Fruit fly (Drosophila melanogaster) whole organism, embryonic: ENCODE measurements around the gene ea.

Experiments
- Atf6 ChIP-seq: fragments of 200-800 bp; sonication (Bioruptor generic); IDR thresholded peaks from 2 replicates; pipeline ENCODE4 v1.3.6; 2022; ENCODE audit warnings: missing biosample characterization, missing genetic modification characterization
- CG10654 ChIP-seq: fragments of 200-800 bp; sonication (Bioruptor generic); optimal IDR thresholded peaks from 2 replicates; lab custom pipeline; 2016; ENCODE audit warnings: missing biosample characterization, missing genetic modification characterization
- CG11247 ChIP-seq: fragments of 200-800 bp; sonication (Bioruptor generic); IDR thresholded peaks from 2 replicates; pipeline ENCODE4 v1.3.6; 2022; ENCODE audit warnings: missing biosample characterization, missing genetic modification characterization
- CG12659 ChIP-seq: fragments of 200-800 bp; sonication (Bioruptor generic); optimal IDR thresholded peaks from 3 replicates; lab custom pipeline; 2017; ENCODE audit warnings: mild to moderate bottlenecking, missing biosample characterization, missing genetic modification reagents, missing genetic modification characterization
- CG12769 ChIP-seq: fragments of 200-800 bp; sonication (Bioruptor generic); optimal IDR thresholded peaks from 2 replicates; lab custom pipeline; 2019; ENCODE audit warnings: missing biosample characterization, mild to moderate bottlenecking, missing genetic modification characterization, moderate library complexity
- CG13296 ChIP-seq: fragments of 200-800 bp; sonication (Bioruptor generic); optimal IDR thresholded peaks from 3 replicates; lab custom pipeline; 2018; ENCODE audit warnings: missing biosample characterization, mild to moderate bottlenecking, missing genetic modification characterization
- CG13894 ChIP-seq: fragments of 200-800 bp; sonication (Bioruptor generic); optimal IDR thresholded peaks from 3 replicates; lab custom pipeline; 2018; ENCODE audit warnings: missing biosample characterization, mild to moderate bottlenecking, missing genetic modification characterization, moderate library complexity
- CG17829 ChIP-seq: fragments of 200-800 bp; optimal IDR thresholded peaks from 2 replicates; lab custom pipeline; 2019; ENCODE audit warnings: missing biosample characterization, mild to moderate bottlenecking, missing genetic modification characterization, moderate library complexity
- CG18011 ChIP-seq: fragments of 200-800 bp; sonication (Bioruptor generic); optimal IDR thresholded peaks from 2 replicates; lab custom pipeline; 2017; ENCODE audit warnings: missing biosample characterization, missing genetic modification characterization, mild to moderate bottlenecking, moderate library complexity, missing genotype
- CG32532 ChIP-seq: fragments of 200-800 bp; sonication (Bioruptor generic); IDR thresholded peaks from 2 replicates; pipeline ENCODE4 v1.3.6; 2022; ENCODE audit warnings: missing biosample characterization, missing genetic modification characterization
- CG3995 ChIP-seq: fragments of 200-800 bp; sonication (Bioruptor generic); optimal IDR thresholded peaks from 3 replicates; lab custom pipeline; 2016; ENCODE audit warnings: missing biosample characterization, missing genetic modification characterization
- CG4617 ChIP-seq: fragments of 200-800 bp; sonication (Bioruptor generic); optimal IDR thresholded peaks from 3 replicates; lab custom pipeline; 2016; ENCODE audit warnings: missing biosample characterization, missing genetic modification characterization, borderline replicate concordance
- CG4730 ChIP-seq: fragments of 200-800 bp; sonication (Bioruptor generic); IDR thresholded peaks from 2 replicates; pipeline ENCODE4 v1.3.6; 2022; ENCODE audit warnings: missing biosample characterization, missing genetic modification characterization
- CG7963 ChIP-seq: fragments of 200-800 bp; sonication (Bioruptor generic); IDR thresholded peaks from 3 replicates; pipeline ENCODE4 v1.3.6; 2022; ENCODE audit warnings: missing biosample characterization, missing genetic modification characterization; ENCODE audit not compliant: partially characterized antibody
- CG8478 ChIP-seq: fragments of >200 bp; optimal IDR thresholded peaks from 2 replicates; lab custom pipeline; 2018
- CG8924 ChIP-seq: fragments of 200-800 bp; optimal IDR thresholded peaks from 3 replicates; lab custom pipeline; 2019; ENCODE audit warnings: missing biosample characterization, mild to moderate bottlenecking, missing genetic modification characterization, moderate library complexity
- Dad ChIP-seq: fragments of 200-800 bp; sonication (Bioruptor generic); optimal IDR thresholded peaks from 3 replicates; lab custom pipeline; 2016; ENCODE audit warnings: missing biosample characterization, missing genetic modification characterization
- Elba2 ChIP-seq: fragments of 200-800 bp; sonication (Bioruptor generic); optimal IDR thresholded peaks from 3 replicates; lab custom pipeline; 2016; ENCODE audit warnings: missing biosample characterization, missing genetic modification characterization
- Ets65A ChIP-seq: fragments of 200-800 bp; sonication (Bioruptor generic); peaks from one replicate; lab custom pipeline; 2016; ENCODE audit warnings: missing biosample characterization, missing genetic modification characterization
- HmgZ ChIP-seq: fragments of 200-800 bp; sonication (Bioruptor generic); optimal IDR thresholded peaks from 2 replicates; lab custom pipeline; 2018; ENCODE audit warnings: missing biosample characterization, mild to moderate bottlenecking, missing genetic modification characterization
- Hmr ChIP-seq: fragments of 200-800 bp; sonication (Bioruptor generic); optimal IDR thresholded peaks from 3 replicates; lab custom pipeline; 2017; ENCODE audit warnings: mild to moderate bottlenecking, missing biosample characterization, missing genetic modification reagents, missing genetic modification characterization
- Lhr ChIP-seq: fragments of 200-800 bp; sonication (Bioruptor generic); optimal IDR thresholded peaks from 3 replicates; lab custom pipeline; 2017; ENCODE audit warnings: mild to moderate bottlenecking, missing biosample characterization, missing genetic modification reagents, missing genetic modification characterization
- Med ChIP-seq: fragments of 200-800 bp; sonication (Bioruptor generic); peaks from one replicate; lab custom pipeline; 2016; ENCODE audit warnings: missing biosample characterization, missing genetic modification characterization, mild to moderate bottlenecking, inconsistent platforms, moderate library complexity
- Mrtf ChIP-seq: fragments of 200-800 bp; sonication (Bioruptor generic); IDR thresholded peaks from 3 replicates; pipeline ENCODE4 v1.3.6; 2022; ENCODE audit warnings: missing biosample characterization, missing genetic modification characterization
- Myb ChIP-seq: fragments of 200-800 bp; sonication (Bioruptor generic); optimal IDR thresholded peaks from 2 replicates; lab custom pipeline; 2016; ENCODE audit warnings: missing biosample characterization, missing genetic modification characterization
- NFAT ChIP-seq: fragments of 200-800 bp; sonication (Bioruptor generic); IDR thresholded peaks from 2 replicates; pipeline ENCODE4 v1.3.6; 2022; ENCODE audit warnings: missing biosample characterization, missing genetic modification characterization
- PHDP ChIP-seq: fragments of 200-800 bp; sonication (Bioruptor generic); optimal IDR thresholded peaks from 3 replicates; lab custom pipeline; 2018; ENCODE audit warnings: missing biosample characterization, mild to moderate bottlenecking, missing genetic modification characterization, moderate library complexity
- Sin3A ChIP-seq: fragments of >200 bp; optimal IDR thresholded peaks from 2 replicates; lab custom pipeline; 2018
- Taf1 ChIP-seq: fragments of 200-800 bp; sonication (Bioruptor generic); IDR thresholded peaks from 2 replicates; pipeline ENCODE4 v1.3.6; 2022; ENCODE audit warnings: missing biosample characterization, missing genetic modification characterization
- Vsx1 ChIP-seq: fragments of 200-800 bp; sonication (Bioruptor generic); optimal IDR thresholded peaks from 2 replicates; lab custom pipeline; 2017; ENCODE audit warnings: missing biosample characterization, mild to moderate bottlenecking, missing genetic modification characterization, missing genetic modification reagents
- Xbp1 ChIP-seq: fragments of 200-800 bp; sonication (Bioruptor generic); optimal IDR thresholded peaks from 3 replicates; lab custom pipeline; 2016; ENCODE audit warnings: missing biosample characterization, mild to moderate bottlenecking, missing genetic modification characterization
- YL-1 ChIP-seq: fragments of 200-800 bp; sonication (Bioruptor generic); optimal IDR thresholded peaks from 3 replicates; lab custom pipeline; 2017; ENCODE audit warnings: missing biosample characterization, mild to moderate bottlenecking, missing genetic modification characterization
- bbx ChIP-seq: fragments of 200-800 bp; sonication (Bioruptor generic); IDR thresholded peaks from 2 replicates; pipeline ENCODE4 v1.3.6; 2022; ENCODE audit warnings: missing biosample characterization, missing genetic modification characterization; ENCODE audit not compliant: partially characterized antibody
- bsh ChIP-seq, 2 experiments: fragments of 200-800 bp; sonication (Bioruptor generic); optimal IDR thresholded peaks; 2 replicates each; lab custom pipeline; 2017 to 2018; ENCODE audit warnings: mild to moderate bottlenecking in 2 of 2, missing biosample characterization in 2 of 2, missing genetic modification characterization in 2 of 2, moderate library complexity in 1 of 2
- btn ChIP-seq: fragments of 200-800 bp; sonication (Bioruptor generic); optimal IDR thresholded peaks from 2 replicates; lab custom pipeline; 2016; ENCODE audit warnings: missing biosample characterization, missing genetic modification characterization
- dm ChIP-seq: fragments of 200-800 bp; sonication (Bioruptor generic); optimal IDR thresholded peaks from 3 replicates; lab custom pipeline; 2016; ENCODE audit warnings: missing biosample characterization, missing genetic modification characterization
- ftz-f1 ChIP-seq: fragments of 200-800 bp; sonication (Bioruptor generic); optimal IDR thresholded peaks from 2 replicates; lab custom pipeline; 2016; ENCODE audit warnings: missing biosample characterization, missing genetic modification characterization
- gfzf ChIP-seq: fragments of 200-800 bp; sonication (Bioruptor generic); optimal IDR thresholded peaks from 2 replicates; lab custom pipeline; 2016; ENCODE audit warnings: missing biosample characterization, mild to moderate bottlenecking, missing genetic modification characterization, moderate library complexity
- her ChIP-seq: fragments of 200-800 bp; sonication (Bioruptor generic); optimal IDR thresholded peaks from 2 replicates; lab custom pipeline; 2016; ENCODE audit warnings: missing biosample characterization, missing genetic modification characterization
- hkb ChIP-seq, 2 experiments: fragments of 200-800 bp in 1 of 2; fragments of >200 bp in 1 of 2; sonication (Bioruptor generic) in 1 of 2; IDR thresholded peaks in 1 of 2; optimal IDR thresholded peaks in 1 of 2; 2 replicates each; pipeline versions ENCODE4 v1.3.6 to Lab custom; 2017 to 2022; ENCODE audit warnings: missing biosample characterization in 1 of 2, missing genetic modification characterization in 1 of 2
- jumu ChIP-seq: fragments of 200-800 bp; sonication (Bioruptor generic); optimal IDR thresholded peaks from 3 replicates; lab custom pipeline; 2016; ENCODE audit warnings: missing biosample characterization, missing genetic modification characterization
- maf-S ChIP-seq: fragments of 200-800 bp; sonication (Bioruptor generic); optimal IDR thresholded peaks from 2 replicates; lab custom pipeline; 2016; ENCODE audit warnings: missing biosample characterization, missing genetic modification characterization
- nerfin-2 ChIP-seq: fragments of 200-800 bp; sonication (Bioruptor generic); IDR thresholded peaks from 2 replicates; pipeline ENCODE4 v1.3.6; 2022; ENCODE audit warnings: missing biosample characterization, missing genetic modification characterization; ENCODE audit not compliant: partially characterized antibody
- pzg ChIP-seq: fragments of 200-800 bp; sonication (Bioruptor generic); optimal IDR thresholded peaks from 3 replicates; lab custom pipeline; 2018; ENCODE audit warnings: missing biosample characterization, mild to moderate bottlenecking, missing genetic modification characterization, moderate library complexity
- schlank ChIP-seq: fragments of 200-800 bp; sonication (Bioruptor generic); optimal IDR thresholded peaks from 2 replicates; lab custom pipeline; 2018; ENCODE audit warnings: missing biosample characterization, mild to moderate bottlenecking, missing genetic modification characterization
- scrt ChIP-seq: fragments of 200-800 bp; sonication (Bioruptor generic); optimal IDR thresholded peaks from 2 replicates; lab custom pipeline; 2018; ENCODE audit warnings: missing biosample characterization, mild to moderate bottlenecking, missing genetic modification characterization, moderate library complexity
- seq ChIP-seq: fragments of 200-800 bp; sonication (Bioruptor generic); IDR thresholded peaks from 2 replicates; pipeline ENCODE4 v1.3.6; 2022; ENCODE audit warnings: missing biosample characterization, missing genetic modification characterization
- shn ChIP-seq: fragments of 200-800 bp; sonication (Bioruptor generic); optimal IDR thresholded peaks from 3 replicates; lab custom pipeline; 2016; ENCODE audit warnings: missing biosample characterization, missing genetic modification characterization
- tll ChIP-seq, 2 experiments: fragments of 200-800 bp in 1 of 2; fragments of >200 bp in 1 of 2; sonication (Bioruptor generic) in 1 of 2; optimal IDR thresholded peaks; 2 replicates each; lab custom pipeline; 2017 to 2019; ENCODE audit warnings: missing biosample characterization in 2 of 2, missing genetic modification characterization in 2 of 2, mild to moderate bottlenecking in 1 of 2, moderate library complexity in 1 of 2
- twi ChIP-seq: fragments of 200-800 bp; optimal IDR thresholded peaks from 2 replicates; lab custom pipeline; 2019; ENCODE audit warnings: missing biosample characterization, mild to moderate bottlenecking, missing genetic modification characterization, moderate library complexity
- vfl ChIP-seq: fragments of 200-800 bp; sonication (Bioruptor generic); optimal IDR thresholded peaks from 2 replicates; lab custom pipeline; 2016; ENCODE audit warnings: missing biosample characterization, missing genetic modification characterization

ea gene

DNA sequence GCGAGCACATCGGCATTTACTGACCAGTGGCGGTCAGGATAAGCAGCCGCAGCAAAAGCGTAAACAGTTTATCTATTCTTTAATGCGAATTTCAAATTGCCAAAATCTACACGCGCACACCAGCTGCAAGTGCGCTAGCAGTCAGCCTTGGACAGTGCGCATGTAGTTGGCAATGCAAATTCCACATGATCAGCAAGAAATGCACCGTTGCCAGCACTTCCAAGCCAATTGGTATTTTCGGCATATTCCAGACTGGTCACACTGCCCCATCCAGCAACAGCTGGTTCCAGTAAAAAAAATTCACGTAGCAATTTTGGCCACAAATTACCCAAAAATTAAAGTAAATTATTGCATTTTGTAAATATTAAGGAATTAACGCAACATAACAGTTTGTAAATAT lies 40.8 kb upstream of the ea start (continued):
- TF ChIP-seq Atf6 (no peak), pzg (GFP tag; lab: Kevin White, UChicago) (peak; percentile 98), Xbp1 (GFP tag; lab: Kevin White, UChicago) (peak; percentile 25), bbx (GFP tag; lab: Robert Waterston, UW) (no peak), hkb (optimal IDR thresholded peaks at IDR 0.05; lab: Kevin White, UChicago) (peak; percentile 8), hkb (GFP tag; IDR thresholded peaks at IDR 0.05; lab: Robert Waterston, UW) (no peak), vfl (GFP tag; lab: Kevin White, UChicago) (no peak), scrt (GFP tag; lab: Kevin White, UChicago) (peak; percentile 85), seq (GFP tag; lab: Robert Waterston, UW) (no peak), Sin3A (lab: Kevin White, UChicago) (peak; percentile 96), shn (GFP tag; lab: Kevin White, UChicago) (peak; percentile 4), tll (GFP tag; optimal IDR thresholded peaks at IDR 0.05; lab: Kevin White, UChicago) (peak in 1 of 2 experiments; percentile 34), ftz-f1 (peak; percentile 41), CG13894 (tag; lab: Kevin White, UChicago) (peak; percentile 14), YL-1 (GFP tag; lab: Kevin White, UChicago) (peak; percentile 49), Lhr (peak; percentile 88), her (GFP tag; lab: Kevin White, UChicago) (peak; percentile 49), maf-S (GFP tag; lab: Kevin White, UChicago) (peak; percentile 9), CG18011 (GFP tag; lab: Kevin White, UChicago) (peak; percentile 99), Med (GFP tag; lab: Kevin White, UChicago) (peak; percentile 86), Hmr (GFP tag; lab: Kevin White, UChicago) (peak; percentile 55), dm (GFP tag; lab: Kevin White, UChicago) (peak; percentile 90), CG8924 (tag; lab: Kevin White, UChicago) (peak; percentile 37), NFAT (no peak), CG7963 (no peak), jumu (GFP tag; lab: Kevin White, UChicago) (peak; percentile 46), schlank (tag; lab: Kevin White, UChicago) (no peak), CG10654 (GFP tag; lab: Kevin White, UChicago) (no peak), CG11247 (no peak), btn (no peak), CG12769 (tag; lab: Kevin White, UChicago) (peak; percentile 31), CG13296 (GFP tag; lab: Kevin White, UChicago) (no peak), CG17829 (peak; percentile 54), CG3995 (GFP tag; lab: Kevin White, UChicago) (peak; percentile 24), Mrtf (GFP tag; lab: Robert Waterston, UW) (no peak), CG12659 (GFP tag; lab: Kevin White, UChicago) (peak; percentile 57), Ets65A (no peak), bsh (GFP tag; optimal IDR thresholded peaks at IDR 0.05; lab: Kevin White, UChicago) (no peak), gfzf (GFP tag; lab: Kevin White, UChicago) (peak; percentile 97), CG4730 (GFP tag; lab: Robert Waterston, UW) (no peak), Vsx1 (GFP tag; lab: Kevin White, UChicago) (no peak), CG32532 (no peak), Elba2 (peak; percentile 88), Dad (peak; percentile 6), CG8478 (lab: Kevin White, UChicago) (peak; percentile 65), Myb (GFP tag; lab: Kevin White, UChicago) (peak; percentile 93), HmgZ (peak; percentile 84), nerfin-2 (GFP tag; lab: Robert Waterston, UW) (no peak), twi (peak; percentile 33), Taf1 (GFP tag; lab: Robert Waterston, UW) (no peak), PHDP (tag; lab: Kevin White, UChicago) (peak; percentile 8), CG4617 (GFP tag; lab: Kevin White, UChicago) (peak; percentile 77)
